Fruit fly (Drosophila melanogaster): Measurements from ENCODE around the gene loco.

- TF ChIP-seq CG8478 (optimal IDR thresholded peaks at IDR 0.05) (no peak), CTCF (optimal IDR thresholded peaks at IDR 0.05) (no peak)
These were observed 27.5 kb upstream of the loco start for dm6 chr3R:22666449-22667283.

Data from S2 (cell line).